Worm (Caenorhabditis elegans) whole organism, dauer: Measurements from ENCODE around the gene srx-48.
"Not testable (repeated sequence)": the region's sequence is repeated elsewhere in the genome, so short reads cannot be mapped to it uniquely, and the experiment has no call there.

ENCODE experiments used
- unc-62 ChIP-seq: sonication (generic microtip); optimal IDR thresholded peaks from 2 replicates; lab custom pipeline; 2017; ENCODE audit warnings: missing biosample characterization, missing genetic modification reagents, missing genetic modification characterization

The srx-48 gene

ce11 chrV:15267405-15267804 is 36.1 kb downstream of the srx-48 start, which contains the start of gene T10H4.13:
Gene T10H4.13, minus strand, starts transcription at chrV:15267505.
- TF ChIP-seq unc-62 (GFP tag; lab: Kevin White, UChicago) = no peak

- TF ChIP-seq unc-62 (GFP tag; lab: Kevin White, UChicago) = no peak
These were observed 37.7 kb downstream of the srx-48 start, which contains the start of gene M01B2.13 for ce11 chrV:15265814-15266213. Gene M01B2.13, minus strand, starts transcription at chrV:15265914.

- TF ChIP-seq unc-62 (GFP tag; lab: Kevin White, UChicago) = no peak
These were observed 39.4 kb downstream of the srx-48 start, which contains the start of gene M01B2.12 for ce11 chrV:15264131-15264530. Gene M01B2.12, minus strand, starts transcription at chrV:15264231.

ce11 chrV:15262336-15262735 is 41.2 kb downstream of the srx-48 start, which contains the start of gene M01B2.10:
Gene M01B2.10, minus strand, starts transcription at chrV:15262436.
- TF ChIP-seq unc-62 (GFP tag; lab: Kevin White, UChicago) = not testable (repeated sequence)

- TF ChIP-seq unc-62 (GFP tag; lab: Kevin White, UChicago) = no peak
These were observed 43.6 kb downstream of the srx-48 start, which contains the start of gene M01B2.8 for ce11 chrV:15259904-15260303. Gene M01B2.8, plus strand, starts transcription at chrV:15260204.

ce11 chrV:15259049-15259448 is 44.5 kb downstream of the srx-48 start, which contains the start of gene srsx-37:
Gene srsx-37, minus strand, starts transcription at chrV:15259149.
- TF ChIP-seq unc-62 (GFP tag; lab: Kevin White, UChicago) = no peak

ce11 chrV:15256669-15257068 is 46.9 kb downstream of the srx-48 start, which contains the start of gene srsx-39:
Gene srsx-39, minus strand, starts transcription at chrV:15256769.
- not testable (repeated sequence) for TF ChIP-seq unc-62 (GFP tag; lab: Kevin White, UChicago)

ce11 chrV:15253529-15253928 is 50.0 kb downstream of the srx-48 start, which contains the start of gene srbc-75:
Gene srbc-75, plus strand, starts transcription at chrV:15253829.
- no peak for TF ChIP-seq unc-62 (GFP tag; lab: Kevin White, UChicago)
